Fruit fly (Drosophila melanogaster) whole organism, larva: ENCODE measurements around the gene CG17207.

ENCODE experiments used
- noc ChIP-seq: fragments of 200-800 bp; sonication (Bioruptor generic); optimal IDR thresholded peaks from 3 replicates; lab custom pipeline; 2019; ENCODE audit warnings: missing biosample characterization, mild to moderate bottlenecking, missing genetic modification characterization, moderate library complexity

Gene CG17207

DNA sequence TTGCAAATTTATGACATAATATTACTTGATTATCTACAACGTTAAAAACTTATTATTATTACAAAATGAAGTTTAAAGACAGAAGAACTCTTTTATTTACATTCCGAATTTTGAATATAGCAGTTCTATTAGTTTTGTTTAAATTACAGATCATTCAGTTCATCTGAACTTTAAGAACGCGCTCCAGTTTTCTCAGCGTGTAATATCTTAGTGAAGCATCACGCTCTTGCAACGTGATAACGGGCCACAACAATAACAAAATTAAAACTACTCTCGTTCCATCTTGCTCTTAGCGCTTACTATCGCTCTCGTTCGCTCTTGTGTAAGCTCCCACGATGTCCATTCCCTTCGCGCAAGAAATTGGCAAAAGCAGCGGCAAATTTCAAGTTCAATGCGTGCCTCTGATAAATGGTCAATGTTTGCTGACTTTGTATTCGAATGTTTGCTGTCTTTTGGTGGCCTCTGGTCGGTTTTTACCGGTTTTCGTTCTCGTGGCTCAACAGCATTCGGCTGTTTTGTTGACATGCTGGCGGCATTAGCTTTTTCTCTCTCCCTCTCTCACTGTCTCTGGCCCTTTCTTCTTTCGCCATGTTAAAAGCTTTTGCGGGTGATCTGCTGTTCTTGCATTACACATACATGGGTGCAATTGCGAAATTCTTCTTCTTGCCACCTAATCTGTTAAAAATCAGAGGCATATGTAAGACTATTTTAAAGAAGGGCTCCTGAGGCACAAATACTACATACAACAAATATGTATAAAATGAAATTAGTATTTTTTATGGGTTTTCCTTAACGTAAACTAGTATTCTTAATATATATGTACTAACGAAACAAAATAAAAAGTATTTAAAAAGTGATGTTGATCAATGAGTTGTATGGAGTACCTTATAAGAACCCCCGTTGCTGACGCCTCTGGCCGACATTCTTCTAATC lies 3.9 kb upstream of the CG17207 start:
- peak; percentile 92 for TF ChIP-seq noc (tag; lab: Kevin White, UChicago)

DNA sequence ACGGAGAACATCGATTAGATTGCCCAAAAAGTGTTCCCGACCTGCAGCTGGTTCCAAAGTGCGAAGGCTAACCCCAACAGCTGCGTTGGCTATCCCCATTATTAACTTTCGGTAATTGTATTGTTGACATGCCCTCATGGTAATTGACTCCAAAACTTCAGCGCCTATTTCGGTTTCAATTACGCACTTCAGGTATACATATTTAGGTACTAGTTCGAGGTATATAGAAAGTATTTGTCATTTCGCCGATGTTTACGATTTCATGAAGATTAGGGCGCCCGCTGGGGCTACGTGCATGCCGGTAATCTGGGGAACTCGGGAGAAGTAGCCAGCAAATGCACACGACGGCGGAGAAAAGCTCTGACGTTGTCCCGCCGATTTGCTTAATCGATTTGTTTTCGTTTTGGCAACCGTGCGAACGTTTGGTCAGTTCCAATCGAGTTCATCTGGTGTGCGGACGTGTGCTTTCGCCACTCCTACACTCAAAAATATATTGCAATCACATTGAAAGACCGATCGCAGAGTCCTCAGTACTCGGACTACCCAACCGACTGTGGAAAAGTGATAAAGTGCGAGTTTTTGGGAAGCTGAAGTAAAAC lies 2.2 kb upstream of the CG17207 start:
- peak; percentile 33 for TF ChIP-seq noc (tag; lab: Kevin White, UChicago)

DNA sequence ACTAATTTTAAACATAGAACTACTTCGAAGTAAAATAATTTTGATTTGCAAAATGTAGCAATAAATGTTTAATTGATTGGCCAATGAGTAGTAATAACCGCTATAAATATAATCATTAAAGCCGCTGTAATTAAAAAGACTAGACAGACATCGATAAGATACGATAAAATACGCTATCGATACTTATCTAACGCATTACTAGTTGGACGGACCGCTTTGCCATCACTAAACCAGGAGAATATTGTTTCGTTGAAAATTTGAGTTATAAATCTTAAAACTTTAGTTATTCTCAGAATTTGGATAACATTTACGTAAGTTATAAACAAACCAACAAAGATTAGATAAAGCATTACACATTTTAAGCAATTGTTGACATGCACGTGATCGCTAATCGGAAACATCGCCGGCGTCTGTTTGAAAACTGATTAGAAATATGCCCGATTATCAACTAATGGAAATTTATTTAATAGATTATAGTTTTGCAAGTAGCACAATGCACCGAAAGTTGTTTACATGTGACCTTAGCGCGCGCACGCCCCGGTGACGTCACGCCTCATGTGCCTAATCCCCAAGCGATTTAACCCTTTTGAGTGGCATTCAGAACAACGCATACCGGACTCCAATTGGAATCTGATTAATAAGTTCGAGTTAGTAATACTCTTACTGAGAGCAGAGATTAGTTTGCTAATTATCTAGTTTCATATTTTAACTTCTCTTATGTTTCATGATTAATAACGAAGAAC lies 633 bp upstream of the CG17207 start, which contains the start of gene Desat1:
TSS of gene Desat1 (plus strand) at position 200 of the 743 bp plus-strand sequence.
- no peak for TF ChIP-seq noc (tag; lab: Kevin White, UChicago)

dm6 chr3R:12435948-12436347 lies 3.0 kb downstream of the CG17207 start, which contains the start of gene Desat2:
Desat2 (plus strand) TSS chr3R:12436248.
- TF ChIP-seq noc (tag; lab: Kevin White, UChicago): no peak

DNA sequence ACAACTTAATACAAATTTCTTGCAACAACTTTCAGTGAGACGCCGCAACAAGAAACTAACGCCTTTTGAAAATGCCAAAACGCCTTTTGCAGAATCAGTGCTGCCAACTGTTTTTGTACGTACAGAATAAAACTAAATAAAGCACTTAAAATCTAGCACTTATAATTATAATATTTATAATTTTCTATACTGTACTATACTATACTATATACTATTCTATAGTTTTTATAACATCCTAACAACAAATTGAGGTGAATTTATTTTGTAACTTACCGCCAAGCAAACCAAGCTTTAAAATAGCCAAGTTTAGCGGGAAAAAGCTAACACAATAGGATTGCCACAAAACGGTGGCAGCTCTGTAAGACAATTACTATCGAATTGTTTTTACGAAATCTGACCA lies 5.2 kb downstream of the CG17207 start, which contains the start of the genes Aos1 and Srlp:
TSS of gene Aos1 (minus strand) at position 59 of the 400 bp plus-strand sequence.
TSS of gene Srlp (plus strand) at position 335 of the 400 bp plus-strand sequence.
- peak; percentile 65 for TF ChIP-seq noc (tag; lab: Kevin White, UChicago)

DNA sequence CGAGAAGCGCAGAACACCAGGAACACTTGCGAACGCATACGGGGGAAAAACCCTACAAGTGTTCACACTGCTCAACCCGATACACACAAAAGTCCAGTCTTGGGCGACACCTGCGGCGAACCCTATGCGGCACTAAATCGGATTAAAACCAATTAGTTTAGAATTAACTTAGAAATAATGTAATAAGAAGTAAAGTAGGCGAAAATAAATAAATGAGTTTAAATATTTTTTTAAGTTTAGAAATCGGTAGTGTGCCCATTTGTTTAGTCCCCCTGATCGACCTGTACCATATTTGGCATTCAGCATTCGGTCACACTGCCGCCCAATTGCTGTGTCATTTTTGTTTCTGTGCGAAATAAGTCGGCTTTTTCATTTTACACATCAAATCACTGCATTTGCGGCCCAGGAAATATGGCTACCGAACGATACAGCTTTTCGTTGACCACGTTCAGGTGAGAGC lies 7.9 kb downstream of the CG17207 start, which contains the start of gene Prosalpha2:
TSS of gene Prosalpha2 (plus strand) at position 292 of the 460 bp plus-strand sequence.
- TF ChIP-seq noc (tag; lab: Kevin White, UChicago): no peak

DNA sequence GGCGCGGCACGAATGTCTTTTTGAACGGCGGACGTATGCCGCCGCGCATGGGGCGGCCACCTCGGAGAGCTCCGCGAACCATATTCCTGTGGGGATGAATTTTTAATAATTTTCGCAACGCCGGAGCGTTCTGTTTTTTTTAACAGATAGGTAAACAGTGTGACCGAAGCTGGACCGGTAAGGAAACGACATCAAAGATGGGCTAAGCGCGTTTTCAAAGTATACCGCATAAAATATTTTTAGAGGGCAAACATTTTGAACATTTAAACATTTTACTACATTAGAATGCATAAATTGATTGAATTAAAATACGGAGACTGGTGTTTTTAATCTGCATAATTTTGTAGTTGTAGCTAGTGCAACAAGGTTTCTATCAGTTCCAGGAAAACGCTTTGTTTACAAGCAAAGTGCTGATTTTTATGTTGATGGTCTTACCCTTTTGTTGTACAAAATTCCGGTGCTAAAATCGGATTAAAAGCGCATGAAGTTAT lies 9.8 kb downstream of the CG17207 start, which contains the start of the genes CG5641 and CG5245:
TSS of gene CG5641 (minus strand) at position 163 of the 491 bp plus-strand sequence.
TSS of gene CG5245 (plus strand) at position 441 of the 491 bp plus-strand sequence.
- no peak for TF ChIP-seq noc (tag; lab: Kevin White, UChicago)

DNA sequence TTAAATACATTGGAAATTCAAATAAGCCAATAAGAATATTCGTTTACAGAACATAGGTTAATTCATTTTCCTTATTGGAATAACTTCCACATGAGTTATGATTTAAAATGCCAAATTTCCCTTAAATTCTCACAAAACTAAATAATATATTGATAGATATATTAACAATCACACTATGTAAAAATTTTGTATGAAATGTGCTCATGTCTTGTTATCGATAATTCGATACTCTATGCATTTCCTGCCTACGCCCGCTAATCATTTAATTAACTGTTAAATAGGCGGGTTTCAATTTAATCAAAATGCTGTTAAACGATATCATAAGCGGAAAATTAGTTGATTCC lies 12.7 kb downstream of the CG17207 start, which contains the start of gene NANS:
TSS of gene NANS (plus strand) at position 269 of the 344 bp plus-strand sequence.
- TF ChIP-seq noc (tag; lab: Kevin White, UChicago): no peak

dm6 chr3R:12425510-12426309 lies 13.2 kb downstream of the CG17207 start, which contains the start of gene Pp1-87B:
Pp1-87B (minus strand) TSS chr3R:12425917.
- TF ChIP-seq noc (tag; lab: Kevin White, UChicago): no peak

DNA sequence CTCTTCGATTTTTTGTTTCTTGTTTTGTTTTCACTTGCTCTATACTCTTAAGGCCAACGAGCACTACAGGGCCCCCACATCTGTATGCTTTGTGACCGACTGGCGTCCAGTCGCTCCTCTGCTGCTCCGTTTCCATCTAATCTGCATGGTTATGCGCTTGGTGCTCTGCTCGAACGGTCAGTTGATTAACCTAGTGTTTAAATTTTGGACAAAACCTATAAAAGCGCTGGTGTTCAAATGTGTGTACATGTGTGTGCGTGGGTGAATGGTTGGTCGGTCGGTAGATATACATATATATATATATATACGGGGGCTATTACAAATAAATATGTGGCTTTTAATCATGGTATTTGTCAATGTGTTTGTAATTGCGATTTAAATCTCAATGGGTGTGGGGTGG lies 14.9 kb downstream of the CG17207 start:
- TF ChIP-seq noc (tag; lab: Kevin White, UChicago): no peak

DNA sequence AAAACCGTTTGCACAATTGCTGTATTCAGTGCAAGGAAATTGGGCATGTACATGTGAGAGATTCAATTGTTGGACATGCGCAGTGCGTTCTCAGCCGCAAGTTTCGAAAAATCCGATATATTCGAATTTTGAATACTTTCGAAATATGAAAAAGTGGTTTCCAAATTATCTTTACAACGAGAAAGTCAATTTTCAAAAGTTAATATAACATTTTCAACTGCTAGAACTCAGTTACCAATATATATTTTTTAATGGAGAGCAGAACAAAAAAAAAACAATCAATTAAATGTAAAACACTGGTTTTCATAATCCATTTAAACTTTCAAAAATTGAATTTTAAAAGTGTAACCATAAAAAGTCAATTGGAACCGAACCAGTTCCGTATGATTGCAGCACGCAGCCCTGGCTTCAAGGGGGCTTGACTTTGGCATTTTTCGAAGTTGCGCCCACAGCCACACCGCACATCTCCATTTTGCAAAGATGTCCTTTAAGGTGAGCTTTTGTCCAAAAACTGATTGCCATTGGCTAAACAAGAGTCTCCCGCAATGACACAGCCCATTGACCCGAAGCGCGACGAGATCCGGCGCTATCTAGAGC lies 16.5 kb downstream of the CG17207 start, which contains the start of the genes Scgbeta and CG17202:
TSS of gene Scgbeta (minus strand) at position 51 of the 597 bp plus-strand sequence.
TSS of gene CG17202 (plus strand) at position 390 of the 597 bp plus-strand sequence.
- TF ChIP-seq noc (tag; lab: Kevin White, UChicago): no peak

- no peak for TF ChIP-seq noc (tag; lab: Kevin White, UChicago)
Measured at dm6 chr3R:12413274-12413958, 25.5 kb downstream of the CG17207 start, which contains the start of the genes Dip-C and pps. Dip-C (minus strand) TSS chr3R:12413759. pps (plus strand) TSS chr3R:12413828.

DNA sequence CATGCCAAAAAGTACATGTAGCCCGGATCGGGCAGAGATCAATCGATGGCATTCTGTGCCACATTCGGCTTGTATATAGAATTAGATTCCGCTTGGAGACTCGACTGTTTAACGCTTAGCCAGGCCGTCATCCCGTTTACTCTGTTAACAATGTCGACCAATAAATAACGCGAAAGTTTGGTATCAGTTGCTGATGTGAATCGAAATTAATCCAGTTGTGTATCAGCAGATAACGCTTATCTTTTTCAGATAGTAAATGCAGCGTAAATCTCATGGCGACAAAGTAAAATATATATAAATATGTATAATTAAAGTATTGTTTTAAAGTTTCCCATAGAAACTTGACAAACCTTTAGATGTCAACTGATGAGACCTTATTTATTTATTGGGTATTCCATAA lies 27.5 kb downstream of the CG17207 start:
- peak; percentile 63 for TF ChIP-seq noc (tag; lab: Kevin White, UChicago)
